Worm (Caenorhabditis elegans): ENCODE results near the gene snf-3.

DNA sequence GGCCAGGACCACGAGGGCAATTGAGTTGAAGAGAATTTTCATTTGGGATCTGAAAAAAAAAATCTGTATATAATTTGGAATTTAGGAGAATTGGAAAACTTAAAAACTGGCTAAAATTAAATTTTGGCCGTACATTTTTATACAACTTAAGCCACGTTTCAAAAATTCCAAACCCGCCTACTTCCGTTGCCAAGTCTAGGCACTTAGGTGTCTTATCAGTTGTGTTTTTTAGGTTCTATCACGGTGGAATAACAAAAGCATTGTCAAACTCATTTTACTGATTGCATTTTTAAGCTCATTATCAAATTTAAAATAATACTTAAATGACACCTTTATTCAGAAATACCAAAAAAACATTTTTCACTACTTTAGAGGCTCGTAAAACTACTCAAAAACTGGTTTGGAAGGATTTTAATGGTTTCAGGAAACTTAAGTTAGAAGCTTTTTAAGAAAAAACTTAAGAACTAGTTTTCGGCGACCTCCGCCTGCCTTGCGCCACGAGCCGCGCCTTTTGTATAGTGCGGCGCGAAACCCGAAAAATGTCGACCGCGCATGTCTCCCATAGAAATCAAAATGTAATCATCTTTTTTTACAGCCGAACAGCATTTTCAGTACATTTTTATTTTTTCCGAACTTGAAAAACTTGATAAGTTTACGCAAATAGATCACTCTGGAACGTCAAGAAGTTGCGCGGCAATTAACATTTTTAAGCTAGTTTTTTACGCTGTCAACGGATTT, 26.4 kb downstream of the snf-3 start, which contains the start of gene lips-13:
- TF ChIP-seq snpc-4 (tag; optimal IDR thresholded peaks at IDR 0.05): no peak
- TF ChIP-seq ceh-16 (tag; optimal IDR thresholded peaks at IDR 0.05): no peak
